Worm (Caenorhabditis elegans) whole organism, young adult: Measurements from ENCODE around the gene tos-1.

Experiments
- B0019.2 ChIP-seq: fragments of 200-800 bp; sonication (Bioruptor generic); conservative IDR thresholded peaks from 2 replicates; pipeline ENCODE4 v1.3.6; 2022; ENCODE audit warnings: missing genetic modification reagents, missing genetic modification characterization, missing compliant biosample characterization
- F37B4.10 ChIP-seq: fragments of 200-800 bp; sonication (Bioruptor generic); IDR thresholded peaks from 2 replicates; pipeline ENCODE4 v1.3.6; 2022; ENCODE audit warnings: missing genetic modification characterization, missing compliant biosample characterization
- F39B2.1 ChIP-seq: fragments of 200-800 bp; sonication (Bioruptor generic); IDR thresholded peaks from 2 replicates; pipeline ENCODE4 v1.3.6; 2022; ENCODE audit warnings: missing genetic modification reagents, missing genetic modification characterization, missing compliant biosample characterization
- F55B11.4 ChIP-seq: sonication (generic microtip); optimal IDR thresholded peaks from 2 replicates; lab custom pipeline; 2016; ENCODE audit warnings: missing compliant biosample characterization, missing genetic modification characterization, borderline replicate concordance; ENCODE audit not compliant: insufficient read depth
- F57C9.4 ChIP-seq: sonication (generic microtip); optimal IDR thresholded peaks from 2 replicates; lab custom pipeline; 2017; ENCODE audit warnings: mild to moderate bottlenecking, missing genetic modification characterization, missing compliant biosample characterization
- K11D2.4 ChIP-seq: fragments of 200-800 bp; sonication (Bioruptor generic); IDR thresholded peaks from 2 replicates; pipeline ENCODE4 v1.3.6; 2022; ENCODE audit warnings: missing genetic modification reagents, missing genetic modification characterization, missing compliant biosample characterization
- K12H6.12 ChIP-seq: fragments of 200-800 bp; sonication (Bioruptor generic); optimal IDR thresholded peaks from 2 replicates; lab custom pipeline; 2018; ENCODE audit warnings: mild to moderate bottlenecking, missing genetic modification characterization, missing compliant biosample characterization
- Y53G8AR.9 ChIP-seq: fragments of 200-800 bp; sonication (Bioruptor generic); conservative IDR thresholded peaks from 2 replicates; pipeline ENCODE4 v1.3.6; 2022; ENCODE audit warnings: missing genetic modification reagents, missing genetic modification characterization, missing compliant biosample characterization
- Y56A3A.18 ChIP-seq: fragments of 200-800 bp; sonication (Bioruptor generic); IDR thresholded peaks from 2 replicates; pipeline ENCODE4 v1.3.6; 2022; ENCODE audit warnings: missing genetic modification reagents, missing genetic modification characterization, missing compliant biosample characterization
- Y67H2A.10 ChIP-seq: fragments of 200-800 bp; sonication (Bioruptor generic); conservative IDR thresholded peaks from 2 replicates; pipeline ENCODE4 v1.3.6; 2022; ENCODE audit warnings: missing genetic modification reagents, missing genetic modification characterization, missing compliant biosample characterization
- Y79H2A.3 ChIP-seq: fragments of 200-800 bp; sonication (Bioruptor generic); conservative IDR thresholded peaks from 2 replicates; pipeline ENCODE4 v1.3.6; 2022; ENCODE audit warnings: missing genetic modification reagents, missing genetic modification characterization, missing compliant biosample characterization
- ZK185.1 ChIP-seq: sonication (generic microtip); optimal IDR thresholded peaks from 2 replicates; lab custom pipeline; 2016; ENCODE audit warnings: mild to moderate bottlenecking, missing genetic modification characterization, missing compliant biosample characterization; ENCODE audit not compliant: poor library complexity, severe bottlenecking
- aptf-3 ChIP-seq: fragments of 200-800 bp; sonication (Bioruptor generic); IDR thresholded peaks from 2 replicates; pipeline ENCODE4 v1.3.6; 2022; ENCODE audit warnings: missing genetic modification characterization, missing compliant biosample characterization
- attf-6 ChIP-seq: fragments of 200-800 bp; sonication (Bioruptor generic); IDR thresholded peaks from 2 replicates; pipeline ENCODE4 v1.3.6; 2022; ENCODE audit warnings: missing genetic modification reagents, missing genetic modification characterization, missing compliant biosample characterization
- bed-2 ChIP-seq: fragments of 200-800 bp; sonication (Bioruptor generic); IDR thresholded peaks from 2 replicates; pipeline ENCODE4 v1.3.6; 2022; ENCODE audit warnings: missing genetic modification reagents, missing genetic modification characterization, missing compliant biosample characterization
- cebp-1 ChIP-seq, 2 experiments: fragments of 200-800 bp in 1 of 2; sonication (Bioruptor generic) in 1 of 2; sonication (generic microtip) in 1 of 2; IDR thresholded peaks in 1 of 2; optimal IDR thresholded peaks in 1 of 2; 2 replicates each; pipeline versions ENCODE4 v1.3.6 to Lab custom; 2017 to 2022; ENCODE audit warnings: missing compliant biosample characterization in 2 of 2, missing genetic modification characterization in 2 of 2, mild to moderate bottlenecking in 1 of 2, missing genetic modification reagents in 1 of 2, moderate library complexity in 1 of 2
- ceh-40 ChIP-seq: fragments of 200-800 bp; sonication (Bioruptor generic); IDR thresholded peaks from 2 replicates; pipeline ENCODE4 v1.3.6; 2022; ENCODE audit warnings: missing genetic modification characterization, missing compliant biosample characterization
- ceh-58 ChIP-seq: fragments of 200-800 bp; sonication (Bioruptor generic); IDR thresholded peaks from 2 replicates; pipeline ENCODE4 v1.3.6; 2022; ENCODE audit warnings: missing genetic modification characterization, missing compliant biosample characterization
- ceh-91 ChIP-seq: fragments of 200-800 bp; sonication (Bioruptor generic); IDR thresholded peaks from 2 replicates; pipeline ENCODE4 v1.3.6; 2022; ENCODE audit warnings: missing genetic modification reagents, missing genetic modification characterization, missing compliant biosample characterization
- dpff-1 ChIP-seq: sonication (generic microtip); optimal IDR thresholded peaks from 2 replicates; lab custom pipeline; 2017; ENCODE audit warnings: mild to moderate bottlenecking, missing genetic modification characterization, missing compliant biosample characterization
- egl-18 ChIP-seq: fragments of 200-800 bp; sonication (Bioruptor generic); IDR thresholded peaks from 2 replicates; pipeline ENCODE4 v1.3.6; 2022; ENCODE audit warnings: missing genetic modification reagents, missing genetic modification characterization, missing compliant biosample characterization
- egl-44 ChIP-seq: fragments of 200-800 bp; sonication (Bioruptor generic); IDR thresholded peaks from 2 replicates; pipeline ENCODE4 v1.3.6; 2022; ENCODE audit warnings: missing genetic modification reagents, missing genetic modification characterization, missing compliant biosample characterization
- egrh-3 ChIP-seq: fragments of 200-800 bp; sonication (Bioruptor generic); IDR thresholded peaks from 2 replicates; pipeline ENCODE4 v1.3.6; 2022; ENCODE audit warnings: missing genetic modification reagents, missing genetic modification characterization, missing compliant biosample characterization
- ekl-4 ChIP-seq: fragments of 200-800 bp; sonication (Bioruptor generic); IDR thresholded peaks from 2 replicates; pipeline ENCODE4 v1.3.6; 2022; ENCODE audit warnings: missing genetic modification reagents, missing genetic modification characterization, missing compliant biosample characterization
- hmg-1.2 ChIP-seq: fragments of 200-800 bp; sonication (Bioruptor generic); IDR thresholded peaks from 2 replicates; pipeline ENCODE4 v1.3.6; 2022; ENCODE audit warnings: missing genetic modification reagents, missing genetic modification characterization, missing compliant biosample characterization
- hmg-20 ChIP-seq: fragments of 200-800 bp; sonication (Bioruptor generic); IDR thresholded peaks from 2 replicates; pipeline ENCODE4 v1.3.6; 2022; ENCODE audit warnings: missing genetic modification reagents, missing genetic modification characterization, missing compliant biosample characterization
- hrde-1 ChIP-seq: sonication (generic microtip); optimal IDR thresholded peaks from 2 replicates; lab custom pipeline; 2016; ENCODE audit warnings: missing genetic modification characterization, mild to moderate bottlenecking, missing compliant biosample characterization, moderate library complexity, missing genotype, missing genetic modification reagents, borderline replicate concordance
- let-526 ChIP-seq: fragments of 200-800 bp; sonication (Bioruptor generic); IDR thresholded peaks from 2 replicates; pipeline ENCODE4 v1.3.6; 2022; ENCODE audit warnings: missing genetic modification reagents, missing genetic modification characterization, missing compliant biosample characterization
- lin-26 ChIP-seq: fragments of 200-800 bp; sonication (Bioruptor generic); IDR thresholded peaks from 2 replicates; pipeline ENCODE4 v1.3.6; 2022; ENCODE audit warnings: missing genetic modification reagents, missing genetic modification characterization, missing compliant biosample characterization
- lir-1 ChIP-seq: fragments of 200-800 bp; sonication (Bioruptor generic); conservative IDR thresholded peaks from 2 replicates; pipeline ENCODE4 v1.3.6; 2022; ENCODE audit warnings: missing genetic modification reagents, missing genetic modification characterization, missing compliant biosample characterization
- madf-6 ChIP-seq: fragments of 200-800 bp; sonication (Bioruptor generic); IDR thresholded peaks from 2 replicates; pipeline ENCODE4 v1.3.6; 2022; ENCODE audit warnings: missing genetic modification reagents, missing genetic modification characterization, missing compliant biosample characterization
- mcd-1 ChIP-seq: fragments of 200-800 bp; sonication (Bioruptor generic); IDR thresholded peaks from 2 replicates; pipeline ENCODE4 v1.3.6; 2022; ENCODE audit warnings: missing genetic modification reagents, missing genetic modification characterization, missing compliant biosample characterization
- nfya-2 ChIP-seq: fragments of 200-800 bp; sonication (Bioruptor generic); IDR thresholded peaks from 2 replicates; pipeline ENCODE4 v1.3.6; 2022; ENCODE audit warnings: missing genetic modification reagents, missing genetic modification characterization, missing compliant biosample characterization
- nfyb-1 ChIP-seq: fragments of 200-800 bp; sonication (Bioruptor generic); IDR thresholded peaks from 2 replicates; pipeline ENCODE4 v1.3.6; 2022; ENCODE audit warnings: missing genetic modification reagents, missing genetic modification characterization, missing compliant biosample characterization
- nhr-27 ChIP-seq: fragments of 200-800 bp; sonication (Bioruptor generic); optimal IDR thresholded peaks from 2 replicates; lab custom pipeline; 2018; ENCODE audit warnings: mild to moderate bottlenecking, missing genetic modification characterization, moderate library complexity, missing compliant biosample characterization
- pbrm-1 ChIP-seq: fragments of 200-800 bp; sonication (Bioruptor generic); IDR thresholded peaks from 2 replicates; pipeline ENCODE4 v1.3.6; 2022; ENCODE audit warnings: missing genetic modification reagents, missing genetic modification characterization, missing compliant biosample characterization
- rcor-1 ChIP-seq: fragments of 200-800 bp; sonication (Bioruptor generic); IDR thresholded peaks from 2 replicates; pipeline ENCODE4 v1.3.6; 2022; ENCODE audit warnings: missing genetic modification reagents, missing genetic modification characterization, missing compliant biosample characterization
- sdz-38 ChIP-seq: sonication (generic microtip); optimal IDR thresholded peaks from 2 replicates; lab custom pipeline; 2016; ENCODE audit warnings: missing genotype, missing genetic modification characterization, missing compliant biosample characterization
- sea-2 ChIP-seq: fragments of 200-800 bp; sonication (Bioruptor generic); IDR thresholded peaks from 2 replicates; pipeline ENCODE4 v1.3.6; 2022; ENCODE audit warnings: missing genetic modification characterization, missing compliant biosample characterization
- sptf-2 ChIP-seq: fragments of 200-800 bp; sonication (Bioruptor generic); optimal IDR thresholded peaks from 2 replicates; lab custom pipeline; 2018; ENCODE audit warnings: mild to moderate bottlenecking, missing genetic modification characterization, missing compliant biosample characterization
- ztf-25 ChIP-seq: fragments of 200-800 bp; sonication (Bioruptor generic); IDR thresholded peaks from 2 replicates; pipeline ENCODE4 v1.3.6; 2022; ENCODE audit warnings: missing genetic modification reagents, missing genetic modification characterization, missing compliant biosample characterization
- ztf-28 ChIP-seq: fragments of 200-800 bp; sonication (Bioruptor generic); IDR thresholded peaks from 2 replicates; pipeline ENCODE4 v1.3.6; 2022; ENCODE audit warnings: missing genetic modification reagents, missing genetic modification characterization, missing compliant biosample characterization
- ztf-6 ChIP-seq: fragments of 200-800 bp; sonication (Bioruptor generic); IDR thresholded peaks from 2 replicates; pipeline ENCODE4 v1.3.6; 2022; ENCODE audit warnings: missing genetic modification reagents, missing genetic modification characterization, missing compliant biosample characterization

tos-1 gene

ce11 chrV:9342965-9343628, 906 bp downstream of the tos-1 start (continued):
- TF ChIP-seq ztf-28 (GFP tag; lab: Robert Waterston, UW) (peak; percentile 59), nhr-27 (tag; lab: Kevin White, UChicago) (peak; percentile 56), ceh-40 (GFP tag; lab: Robert Waterston, UW) (0 out of 2 replicates have a peak, but pooled peaks have one; percentile 76), sdz-38 (no peak), hrde-1 (tag; lab: Kevin White, UChicago) (peak; percentile 44), F57C9.4 (tag; lab: Kevin White, UChicago) (no peak), dpff-1 (tag; lab: Kevin White, UChicago) (no peak), egrh-3 (peak; percentile 31; the same call in 1 of the 2 replicates), sea-2 (GFP tag; lab: Robert Waterston, UW) (no peak), sptf-2 (GFP tag; lab: Kevin White, UChicago) (no peak), ZK185.1 (tag; lab: Kevin White, UChicago) (peak; percentile 51), ztf-6 (GFP tag; lab: Robert Waterston, UW) (0 out of 2 replicates have a peak, but pooled peaks have one; percentile 7), mcd-1 (GFP tag; lab: Robert Waterston, UW) (0 out of 2 replicates have a peak, but pooled peaks have one; percentile 44), cebp-1 (GFP tag; IDR thresholded peaks at IDR 0.05; lab: Robert Waterston, UW) (peak; percentile 49; the same call in 1 of the 2 replicates), cebp-1 (tag; optimal IDR thresholded peaks at IDR 0.05; lab: Kevin White, UChicago) (peak; percentile 7), F55B11.4 (tag; lab: Kevin White, UChicago) (no peak), K12H6.12 (tag; lab: Kevin White, UChicago) (no peak)

ce11 chrV:9342282-9342681, 1.7 kb downstream of the tos-1 start:
- peak; percentile 93 for TF ChIP-seq K11D2.4 (GFP tag; lab: Robert Waterston, UW)
- 0 out of 2 replicates have a peak, but pooled peaks have one; percentile 17 for TF ChIP-seq B0019.2 (GFP tag; lab: Robert Waterston, UW)
- peak; percentile 70; the same call in 1 of the 2 replicates for TF ChIP-seq egl-18
- peak; percentile 87 for TF ChIP-seq pbrm-1
- peak; percentile 97 for TF ChIP-seq Y53G8AR.9
- TF ChIP-seq Y56A3A.18 (GFP tag; lab: Robert Waterston, UW), result peak; percentile 96
- TF ChIP-seq Y67H2A.10 (GFP tag; lab: Robert Waterston, UW), result 0 out of 2 replicates have a peak, but pooled peaks have one; percentile 23
- TF ChIP-seq lin-26, result peak; percentile 76; the same call in 1 of the 2 replicates
- peak; percentile 85; the same call in 1 of the 2 replicates for TF ChIP-seq nfya-2
- TF ChIP-seq F39B2.1 (GFP tag; lab: Robert Waterston, UW), result peak; percentile 88; the same call in 1 of the 2 replicates
- TF ChIP-seq aptf-3, result 0 out of 2 replicates have a peak, but pooled peaks have one; percentile 58
- TF ChIP-seq lir-1 (GFP tag; lab: Robert Waterston, UW), result 0 out of 2 replicates have a peak, but pooled peaks have one; percentile 24
- peak; percentile 98 for TF ChIP-seq Y79H2A.3 (GFP tag; lab: Robert Waterston, UW)
- peak; percentile 75 for TF ChIP-seq attf-6
- TF ChIP-seq rcor-1 (GFP tag; lab: Robert Waterston, UW), result peak; percentile 70
- TF ChIP-seq mcd-1 (GFP tag; lab: Robert Waterston, UW), result peak; percentile 58
- peak; percentile 43; the same call in 1 of the 2 replicates for TF ChIP-seq ceh-91 (GFP tag; lab: Robert Waterston, UW)
- TF ChIP-seq ztf-25 (GFP tag; lab: Robert Waterston, UW), result 0 out of 2 replicates have a peak, but pooled peaks have one; percentile 16
- TF ChIP-seq ztf-28 (GFP tag; lab: Robert Waterston, UW), result peak; percentile 78
- peak; percentile 72; the same call in 1 of the 2 replicates for TF ChIP-seq let-526 (GFP tag; lab: Robert Waterston, UW)
- 0 out of 2 replicates have a peak, but pooled peaks have one; percentile 15 for TF ChIP-seq bed-2 (GFP tag; lab: Robert Waterston, UW)
- peak; percentile 67; the same call in 1 of the 2 replicates for TF ChIP-seq hmg-1.2 (GFP tag; lab: Robert Waterston, UW)
- TF ChIP-seq ceh-58 (GFP tag; lab: Robert Waterston, UW), result peak; percentile 65; the same call in 1 of the 2 replicates
- TF ChIP-seq egl-44, result 0 out of 2 replicates have a peak, but pooled peaks have one; percentile 41
- peak; percentile 79; the same call in 1 of the 2 replicates for TF ChIP-seq hmg-20 (GFP tag; lab: Robert Waterston, UW)
- TF ChIP-seq F37B4.10 (GFP tag; lab: Robert Waterston, UW), result peak; percentile 94; the same call in 1 of the 2 replicates
- peak; percentile 70 for TF ChIP-seq madf-6 (GFP tag; lab: Robert Waterston, UW)
- TF ChIP-seq ekl-4, result peak; percentile 83
- TF ChIP-seq cebp-1 (GFP tag; IDR thresholded peaks at IDR 0.05; lab: Robert Waterston, UW), result peak; percentile 70; the same call in 1 of the 2 replicates
- TF ChIP-seq cebp-1 (tag; optimal IDR thresholded peaks at IDR 0.05; lab: Kevin White, UChicago), result peak; percentile 22
- peak; percentile 87 for TF ChIP-seq nfyb-1 (GFP tag; lab: Robert Waterston, UW)
